Worm (Caenorhabditis elegans) whole organism, L4 larva: ENCODE results near the gene R08E5.4.

Experiments
- D1046.2 ChIP-seq: fragments of 200-800 bp; sonication (Bioruptor generic); IDR thresholded peaks from 2 replicates; pipeline ENCODE4 v1.3.6; 2022; ENCODE audit warnings: missing genetic modification characterization, missing compliant biosample characterization
- F10B5.3 ChIP-seq: sonication (generic microtip); optimal IDR thresholded peaks from 2 replicates; lab custom pipeline; 2016; ENCODE audit warnings: mild to moderate bottlenecking, missing genetic modification characterization, missing compliant biosample characterization
- F49E8.2 ChIP-seq: sonication (generic microtip); optimal IDR thresholded peaks from 2 replicates; lab custom pipeline; 2016; ENCODE audit warnings: missing compliant biosample characterization, mild to moderate bottlenecking, missing genetic modification characterization, borderline replicate concordance
- T20F7.1 ChIP-seq: fragments of 200-800 bp; sonication (Bioruptor generic); optimal IDR thresholded peaks from 2 replicates; lab custom pipeline; 2018; ENCODE audit warnings: mild to moderate bottlenecking, missing genetic modification characterization, missing compliant biosample characterization
- Y5F2A.4 ChIP-seq: fragments of 200-800 bp; sonication (Bioruptor generic); optimal IDR thresholded peaks from 2 replicates; lab custom pipeline; 2018; ENCODE audit warnings: mild to moderate bottlenecking, missing genetic modification characterization, missing compliant biosample characterization
- aha-1 ChIP-seq: fragments of 150-350 bp; peaks from one replicate; lab custom pipeline; 2014; ENCODE audit warnings: missing biosample characterization, missing genetic modification characterization
- ama-1 ChIP-seq: fragments of 150-350 bp; optimal IDR thresholded peaks from 2 replicates; lab custom pipeline; 2014; ENCODE audit warnings: inconsistent platforms, mixed read lengths
- ceh-28 ChIP-seq: fragments of 150-350 bp; optimal IDR thresholded peaks from 2 replicates; lab custom pipeline; 2014; ENCODE audit warnings: missing biosample characterization, missing genetic modification reagents, missing genetic modification characterization
- ceh-82 ChIP-seq: sonication (generic microtip); optimal IDR thresholded peaks from 2 replicates; lab custom pipeline; 2017; ENCODE audit warnings: missing biosample characterization, missing genetic modification characterization
- ces-1 ChIP-seq: fragments of 150-350 bp; sonication (generic microtip); optimal IDR thresholded peaks from 4 replicates; lab custom pipeline; 2014; ENCODE audit warnings: missing biosample characterization, missing genetic modification reagents, missing genetic modification characterization
- cey-2 ChIP-seq: sonication (generic microtip); optimal IDR thresholded peaks from 3 replicates; lab custom pipeline; 2017; ENCODE audit warnings: missing genetic modification characterization, mild to moderate bottlenecking, missing compliant biosample characterization, antibody characterized with exemption, borderline replicate concordance; ENCODE audit not compliant: insufficient read depth
- daf-12 ChIP-seq: fragments of 150-350 bp; optimal IDR thresholded peaks from 2 replicates; lab custom pipeline; 2014; ENCODE audit warnings: missing biosample characterization, missing genetic modification reagents, missing genetic modification characterization
- daf-8 ChIP-seq: fragments of 200-800 bp; sonication (Bioruptor generic); IDR thresholded peaks from 2 replicates; pipeline ENCODE4 v1.3.6; 2022; ENCODE audit warnings: missing genetic modification characterization, missing compliant biosample characterization
- dmd-6 ChIP-seq: fragments of 200-800 bp; sonication (Bioruptor generic); IDR thresholded peaks from 2 replicates; pipeline ENCODE4 v1.3.6; 2022; ENCODE audit warnings: missing genetic modification reagents, missing genetic modification characterization, missing compliant biosample characterization
- dmd-9 ChIP-seq: fragments of 200-800 bp; sonication (Bioruptor generic); IDR thresholded peaks from 2 replicates; pipeline ENCODE4 v1.3.6; 2022; ENCODE audit warnings: missing genetic modification reagents, missing genetic modification characterization, missing compliant biosample characterization
- dve-1 ChIP-seq: sonication (generic microtip); optimal IDR thresholded peaks from 2 replicates; lab custom pipeline; 2017; ENCODE audit warnings: antibody characterized with exemption, mild to moderate bottlenecking, missing genetic modification characterization, missing compliant biosample characterization; ENCODE audit not compliant: insufficient read depth
- egl-27 ChIP-seq: sonication (generic microtip); optimal IDR thresholded peaks from 3 replicates; lab custom pipeline; 2017; ENCODE audit warnings: missing biosample characterization, missing genetic modification reagents, missing genetic modification characterization
- hlh-30 ChIP-seq: sonication (generic microtip); optimal IDR thresholded peaks from 2 replicates; lab custom pipeline; 2017; ENCODE audit warnings: antibody characterized with exemption, mild to moderate bottlenecking, missing genetic modification characterization, missing compliant biosample characterization; ENCODE audit not compliant: insufficient read depth
- jun-1 ChIP-seq: fragments of 150-350 bp; optimal IDR thresholded peaks from 2 replicates; lab custom pipeline; 2014; ENCODE audit warnings: missing biosample characterization, missing genetic modification reagents, missing genetic modification characterization
- lin-29 ChIP-seq: fragments of 200-800 bp; sonication (Bioruptor generic); IDR thresholded peaks from 2 replicates; pipeline ENCODE4 v1.3.6; 2022; ENCODE audit warnings: missing genetic modification reagents, missing genetic modification characterization, missing compliant biosample characterization
- lin-38 ChIP-seq: fragments of 200-800 bp; sonication (Bioruptor generic); IDR thresholded peaks from 2 replicates; pipeline ENCODE4 v1.3.6; 2022; ENCODE audit warnings: missing genetic modification reagents, missing genetic modification characterization, missing compliant biosample characterization
- madf-5 ChIP-seq, 2 experiments: fragments of 200-800 bp; sonication (Bioruptor generic); IDR thresholded peaks; 2 replicates each; pipeline ENCODE4 v1.3.6; 2022; ENCODE audit warnings: missing compliant biosample characterization in 2 of 2, missing genetic modification characterization in 2 of 2
- nhr-102 ChIP-seq: sonication (generic microtip); optimal IDR thresholded peaks from 2 replicates; lab custom pipeline; 2016; ENCODE audit warnings: mild to moderate bottlenecking, missing genetic modification characterization, moderate library complexity, missing compliant biosample characterization
- nhr-11 ChIP-seq: fragments of 150-350 bp; optimal IDR thresholded peaks from 2 replicates; lab custom pipeline; 2014; ENCODE audit warnings: missing biosample characterization, missing genetic modification characterization
- nhr-237 ChIP-seq: sonication (generic microtip); optimal IDR thresholded peaks from 2 replicates; lab custom pipeline; 2017; ENCODE audit warnings: missing biosample characterization, missing genetic modification characterization
- nhr-28 ChIP-seq: fragments of 150-350 bp; optimal IDR thresholded peaks from 2 replicates; lab custom pipeline; 2014; ENCODE audit warnings: missing biosample characterization, missing genetic modification characterization
- nhr-6 ChIP-seq: fragments of 150-350 bp; optimal IDR thresholded peaks from 2 replicates; lab custom pipeline; 2014; ENCODE audit warnings: missing biosample characterization, missing genetic modification characterization
- nhr-77 ChIP-seq: fragments of 150-350 bp; optimal IDR thresholded peaks from 2 replicates; lab custom pipeline; 2014; ENCODE audit warnings: missing biosample characterization, missing genetic modification characterization
- pha-4 ChIP-seq, 2 experiments: fragments of 150-350 bp in 1 of 2; fragments of 200-800 bp in 1 of 2; sonication (Bioruptor generic) in 1 of 2; IDR thresholded peaks in 1 of 2; optimal IDR thresholded peaks in 1 of 2; 2 replicates each; pipeline versions ENCODE4 v1.3.6 to Lab custom; 2014 to 2022; ENCODE audit warnings: missing genetic modification characterization in 2 of 2, missing genetic modification reagents in 2 of 2, missing biosample characterization in 1 of 2, missing compliant biosample characterization in 1 of 2
- saeg-2 ChIP-seq: fragments of 200-800 bp; sonication (Bioruptor generic); IDR thresholded peaks from 2 replicates; pipeline ENCODE4 v1.3.6; 2022; ENCODE audit warnings: missing genetic modification reagents, missing genetic modification characterization, missing compliant biosample characterization
- sdz-12 ChIP-seq: fragments of 200-800 bp; sonication (Bioruptor generic); optimal IDR thresholded peaks from 2 replicates; lab custom pipeline; 2018; ENCODE audit warnings: mild to moderate bottlenecking, missing genetic modification characterization, missing compliant biosample characterization
- set-16 ChIP-seq: fragments of 200-800 bp; sonication (Bioruptor generic); IDR thresholded peaks from 2 replicates; pipeline ENCODE4 v1.3.6; 2022; ENCODE audit warnings: missing genetic modification reagents, missing genetic modification characterization, missing compliant biosample characterization
- snpc-1.2 ChIP-seq: fragments of 200-800 bp; sonication (Bioruptor generic); IDR thresholded peaks from 2 replicates; pipeline ENCODE4 v1.3.6; 2022; ENCODE audit warnings: missing genetic modification reagents, missing genetic modification characterization, missing compliant biosample characterization
- snpc-4 ChIP-seq: fragments of 150-350 bp; optimal IDR thresholded peaks from 2 replicates; lab custom pipeline; 2014; ENCODE audit warnings: missing biosample characterization, missing genetic modification characterization
- spr-1 ChIP-seq: sonication (generic microtip); optimal IDR thresholded peaks from 2 replicates; lab custom pipeline; 2016; ENCODE audit warnings: mild to moderate bottlenecking, missing genetic modification characterization, missing compliant biosample characterization
- unc-39 ChIP-seq: sonication (generic microtip); optimal IDR thresholded peaks from 2 replicates; lab custom pipeline; 2017; ENCODE audit warnings: missing biosample characterization, missing genetic modification characterization
- unc-62 ChIP-seq, 3 experiments: fragments of 150-350 bp in 1 of 3; sonication (generic microtip); optimal IDR thresholded peaks in 2 of 3; peaks in 1 of 3; 1 replicate in 1 of 3; 2 replicates in 2 of 3; lab custom pipeline; 2014 to 2017; ENCODE audit warnings: missing biosample characterization in 3 of 3, missing genetic modification characterization in 3 of 3, missing genetic modification reagents in 3 of 3, missing genotype in 1 of 3
- vab-7 ChIP-seq: fragments of 200-800 bp; sonication (Bioruptor generic); IDR thresholded peaks from 2 replicates; pipeline ENCODE4 v1.3.6; 2022; ENCODE audit warnings: missing genetic modification reagents, missing genetic modification characterization, missing compliant biosample characterization
- zfp-2 ChIP-seq: sonication (generic microtip); optimal IDR thresholded peaks from 2 replicates; lab custom pipeline; 2016; ENCODE audit warnings: mild to moderate bottlenecking, missing genetic modification characterization, missing compliant biosample characterization
- ztf-11 ChIP-seq: fragments of 150-350 bp; optimal IDR thresholded peaks from 2 replicates; lab custom pipeline; 2014; ENCODE audit warnings: missing biosample characterization, missing genetic modification characterization

The R08E5.4 gene

ce11 chrV:3789770-3790169 lies 21.4 kb downstream of the R08E5.4 start, which contains the start of gene R08F11.7:
Gene R08F11.7, plus strand, starts transcription at chrV:3790070.
- peak; percentile 82 for TF ChIP-seq aha-1 (tag; lab: Kevin White, UChicago)
- no peak for TF ChIP-seq daf-12
- no peak for TF ChIP-seq ces-1 (GFP tag; lab: Kevin White, UChicago)

ce11 chrV:3790424-3790823 lies 22.1 kb downstream of the R08E5.4 start:
- TF ChIP-seq nhr-237 (tag; lab: Kevin White, UChicago) (no peak), ceh-28 (tag; lab: Kevin White, UChicago) (no peak), ztf-11 (tag; lab: Kevin White, UChicago) (no peak), set-16 (GFP tag; lab: Robert Waterston, UW) (peak; percentile 70), unc-39 (tag; lab: Kevin White, UChicago) (no peak)

- TF ChIP-seq unc-62 (GFP tag; optimal IDR thresholded peaks at IDR 0.05 in 1 of 2; lab: Kevin White, UChicago) (peak in 1 of 2 experiments; percentile 90), unc-62 (tag; optimal IDR thresholded peaks at IDR 0.05; lab: Kevin White, UChicago) (no peak), dmd-6 (no peak)
Measured at ce11 chrV:3799737-3800136, 31.4 kb downstream of the R08E5.4 start.

- TF ChIP-seq lin-38 (GFP tag; lab: Robert Waterston, UW) (no peak), nhr-102 (tag; lab: Kevin White, UChicago) (no peak), sdz-12 (GFP tag; lab: Kevin White, UChicago) (no peak), ama-1 (lab: Kevin White, UChicago) (no peak)
Measured at ce11 chrV:3800378-3800777, 32.0 kb downstream of the R08E5.4 start, which contains the start of gene srt-30. Gene srt-30, minus strand, starts transcription at chrV:3800478.

- TF ChIP-seq unc-62 (GFP tag; optimal IDR thresholded peaks at IDR 0.05 in 1 of 2; lab: Kevin White, UChicago) (peak in 1 of 2 experiments; percentile 92), unc-62 (tag; optimal IDR thresholded peaks at IDR 0.05; lab: Kevin White, UChicago) (no peak), dmd-9 (GFP tag; lab: Robert Waterston, UW) (no peak), aha-1 (tag; lab: Kevin White, UChicago) (peak; percentile 66)
Measured at ce11 chrV:3801787-3802417, 33.5 kb downstream of the R08E5.4 start.

- no peak for TF ChIP-seq pha-4 (GFP tag; IDR thresholded peaks at IDR 0.05; lab: Robert Waterston, UW)
- peak; percentile 6 for TF ChIP-seq pha-4 (tag; optimal IDR thresholded peaks at IDR 0.05; lab: Kevin White, UChicago)
- TF ChIP-seq Y5F2A.4, result no peak
- TF ChIP-seq hlh-30 (tag; lab: Kevin White, UChicago), result no peak
- no peak for TF ChIP-seq daf-8
- no peak for TF ChIP-seq zfp-2
- TF ChIP-seq D1046.2 (GFP tag; lab: Robert Waterston, UW), result no peak
- TF ChIP-seq saeg-2 (GFP tag; lab: Robert Waterston, UW), result no peak
- no peak for TF ChIP-seq cey-2 (tag; lab: Kevin White, UChicago)
- TF ChIP-seq ceh-82 (tag; lab: Kevin White, UChicago), result no peak
- no peak for TF ChIP-seq egl-27
- TF ChIP-seq nhr-77, result no peak
- TF ChIP-seq F10B5.3 (tag; lab: Kevin White, UChicago), result no peak
- no peak for TF ChIP-seq nhr-6 (tag; lab: Kevin White, UChicago)
- TF ChIP-seq madf-5 (GFP tag; IDR thresholded peaks at IDR 0.05; lab: Robert Waterston, UW), result no peak
- TF ChIP-seq nhr-102 (tag; lab: Kevin White, UChicago), result peak; percentile 31
- no peak for TF ChIP-seq jun-1 (tag; lab: Kevin White, UChicago)
- no peak for TF ChIP-seq vab-7 (GFP tag; lab: Robert Waterston, UW)
- no peak for TF ChIP-seq spr-1 (tag; lab: Kevin White, UChicago)
- TF ChIP-seq nhr-237 (tag; lab: Kevin White, UChicago), result no peak
- no peak for TF ChIP-seq lin-29 (GFP tag; lab: Robert Waterston, UW)
- no peak for TF ChIP-seq snpc-1.2 (GFP tag; lab: Robert Waterston, UW)
- TF ChIP-seq dve-1 (tag; lab: Kevin White, UChicago), result no peak
- peak; percentile 95 for TF ChIP-seq nhr-28
- no peak for TF ChIP-seq snpc-4 (tag; lab: Kevin White, UChicago)
- no peak for TF ChIP-seq F49E8.2 (tag; lab: Kevin White, UChicago)
- TF ChIP-seq T20F7.1 (GFP tag; lab: Kevin White, UChicago), result no peak
- TF ChIP-seq nhr-11 (tag; lab: Kevin White, UChicago), result peak; percentile 63
- no peak for TF ChIP-seq aha-1 (tag; lab: Kevin White, UChicago)
Measured at ce11 chrV:3803343-3803742, 35.0 kb downstream of the R08E5.4 start, which contains the start of gene cyp-33C8. Gene cyp-33C8, minus strand, starts transcription at chrV:3803542.
